Worm (Caenorhabditis elegans) whole organism, young adult: ENCODE data around the gene R11E3.2.

Experiments used
- F52B5.7 ChIP-seq: sonication (generic microtip); optimal IDR thresholded peaks from 2 replicates; lab custom pipeline; 2016; ENCODE audit warnings: mild to moderate bottlenecking, missing genetic modification characterization, missing compliant biosample characterization
- F55B11.4 ChIP-seq: sonication (generic microtip); optimal IDR thresholded peaks from 2 replicates; lab custom pipeline; 2016; ENCODE audit warnings: missing compliant biosample characterization, missing genetic modification characterization, borderline replicate concordance; ENCODE audit not compliant: insufficient read depth
- F57C9.4 ChIP-seq: sonication (generic microtip); optimal IDR thresholded peaks from 2 replicates; lab custom pipeline; 2017; ENCODE audit warnings: mild to moderate bottlenecking, missing genetic modification characterization, missing compliant biosample characterization
- K12H6.12 ChIP-seq: fragments of 200-800 bp; sonication (Bioruptor generic); optimal IDR thresholded peaks from 2 replicates; lab custom pipeline; 2018; ENCODE audit warnings: mild to moderate bottlenecking, missing genetic modification characterization, missing compliant biosample characterization
- T07F8.4 ChIP-seq: sonication (generic microtip); optimal IDR thresholded peaks from 2 replicates; lab custom pipeline; 2016; ENCODE audit warnings: mild to moderate bottlenecking, missing genetic modification characterization, moderate library complexity, missing compliant biosample characterization
- Y53G8AR.9 ChIP-seq: fragments of 200-800 bp; sonication (Bioruptor generic); conservative IDR thresholded peaks from 2 replicates; pipeline ENCODE4 v1.3.6; 2022; ENCODE audit warnings: missing genetic modification reagents, missing genetic modification characterization, missing compliant biosample characterization
- Y95B8A.8 ChIP-seq: fragments of 200-800 bp; sonication (Bioruptor generic); IDR thresholded peaks from 2 replicates; pipeline ENCODE4 v1.3.6; 2022; ENCODE audit warnings: missing genetic modification reagents, missing genetic modification characterization, missing compliant biosample characterization
- ZK185.1 ChIP-seq: sonication (generic microtip); optimal IDR thresholded peaks from 2 replicates; lab custom pipeline; 2016; ENCODE audit warnings: mild to moderate bottlenecking, missing genetic modification characterization, missing compliant biosample characterization; ENCODE audit not compliant: poor library complexity, severe bottlenecking
- attf-6 ChIP-seq: fragments of 200-800 bp; sonication (Bioruptor generic); IDR thresholded peaks from 2 replicates; pipeline ENCODE4 v1.3.6; 2022; ENCODE audit warnings: missing genetic modification reagents, missing genetic modification characterization, missing compliant biosample characterization
- ceh-100 ChIP-seq: fragments of 200-800 bp; sonication (Bioruptor generic); IDR thresholded peaks from 2 replicates; pipeline ENCODE4 v1.3.6; 2022; ENCODE audit warnings: missing genetic modification reagents, missing genetic modification characterization, missing compliant biosample characterization
- ceh-40 ChIP-seq: fragments of 200-800 bp; sonication (Bioruptor generic); IDR thresholded peaks from 2 replicates; pipeline ENCODE4 v1.3.6; 2022; ENCODE audit warnings: missing genetic modification characterization, missing compliant biosample characterization
- ceh-79 ChIP-seq: sonication (generic microtip); optimal IDR thresholded peaks from 2 replicates; lab custom pipeline; 2017; ENCODE audit warnings: mild to moderate bottlenecking, missing genetic modification characterization, missing compliant biosample characterization
- dpff-1 ChIP-seq: sonication (generic microtip); optimal IDR thresholded peaks from 2 replicates; lab custom pipeline; 2017; ENCODE audit warnings: mild to moderate bottlenecking, missing genetic modification characterization, missing compliant biosample characterization
- efl-1 ChIP-seq: fragments of 150-350 bp; optimal IDR thresholded peaks from 2 replicates; lab custom pipeline; 2014; ENCODE audit warnings: missing biosample characterization, missing genetic modification reagents, missing genetic modification characterization
- egl-44 ChIP-seq: fragments of 200-800 bp; sonication (Bioruptor generic); IDR thresholded peaks from 2 replicates; pipeline ENCODE4 v1.3.6; 2022; ENCODE audit warnings: missing genetic modification reagents, missing genetic modification characterization, missing compliant biosample characterization
- fkh-3 ChIP-seq: sonication (generic microtip); optimal IDR thresholded peaks from 2 replicates; lab custom pipeline; 2016; ENCODE audit warnings: mild to moderate bottlenecking, missing genetic modification characterization, missing compliant biosample characterization
- gei-17 ChIP-seq: fragments of 200-800 bp; sonication (Bioruptor generic); optimal IDR thresholded peaks from 2 replicates; lab custom pipeline; 2018; ENCODE audit warnings: mild to moderate bottlenecking, missing genetic modification characterization, missing compliant biosample characterization
- hmg-1.2 ChIP-seq: fragments of 200-800 bp; sonication (Bioruptor generic); IDR thresholded peaks from 2 replicates; pipeline ENCODE4 v1.3.6; 2022; ENCODE audit warnings: missing genetic modification reagents, missing genetic modification characterization, missing compliant biosample characterization
- hrde-1 ChIP-seq: sonication (generic microtip); optimal IDR thresholded peaks from 2 replicates; lab custom pipeline; 2016; ENCODE audit warnings: missing genetic modification characterization, mild to moderate bottlenecking, missing compliant biosample characterization, moderate library complexity, missing genotype, missing genetic modification reagents, borderline replicate concordance
- let-607 ChIP-seq, 2 experiments: fragments of 200-800 bp in 1 of 2; sonication (Bioruptor generic) in 1 of 2; sonication (generic microtip) in 1 of 2; optimal IDR thresholded peaks; 2 replicates each; lab custom pipeline; 2016 to 2018; ENCODE audit warnings: mild to moderate bottlenecking in 2 of 2, missing compliant biosample characterization in 2 of 2, missing genetic modification characterization in 2 of 2, moderate library complexity in 2 of 2, missing genotype in 1 of 2
- mes-4 ChIP-seq: sonication (generic microtip); optimal IDR thresholded peaks from 2 replicates; lab custom pipeline; 2016; ENCODE audit warnings: missing genotype, missing genetic modification characterization, missing compliant biosample characterization
- nfya-1 ChIP-seq: sonication (generic microtip); optimal IDR thresholded peaks from 2 replicates; lab custom pipeline; 2017; ENCODE audit warnings: antibody characterized with exemption, missing compliant biosample characterization, missing genetic modification characterization, borderline replicate concordance; ENCODE audit not compliant: insufficient read depth
- nfyb-1 ChIP-seq: fragments of 200-800 bp; sonication (Bioruptor generic); IDR thresholded peaks from 2 replicates; pipeline ENCODE4 v1.3.6; 2022; ENCODE audit warnings: missing genetic modification reagents, missing genetic modification characterization, missing compliant biosample characterization
- pbrm-1 ChIP-seq: fragments of 200-800 bp; sonication (Bioruptor generic); IDR thresholded peaks from 2 replicates; pipeline ENCODE4 v1.3.6; 2022; ENCODE audit warnings: missing genetic modification reagents, missing genetic modification characterization, missing compliant biosample characterization
- pha-4 ChIP-seq: fragments of 150-350 bp; sonication (generic microtip); optimal IDR thresholded peaks from 2 replicates; lab custom pipeline; 2014; ENCODE audit warnings: missing biosample characterization, missing genetic modification reagents, missing genetic modification characterization
- rcor-1 ChIP-seq: fragments of 200-800 bp; sonication (Bioruptor generic); IDR thresholded peaks from 2 replicates; pipeline ENCODE4 v1.3.6; 2022; ENCODE audit warnings: missing genetic modification reagents, missing genetic modification characterization, missing compliant biosample characterization
- sea-2 ChIP-seq: fragments of 200-800 bp; sonication (Bioruptor generic); IDR thresholded peaks from 2 replicates; pipeline ENCODE4 v1.3.6; 2022; ENCODE audit warnings: missing genetic modification characterization, missing compliant biosample characterization
- snpc-4 ChIP-seq, 5 experiments: fragments of 150-350 bp in 1 of 5; sonication (generic microtip) in 4 of 5; optimal IDR thresholded peaks; 2 replicates each; lab custom pipeline; 2014 to 2018; ENCODE audit warnings: missing genetic modification characterization in 5 of 5, missing biosample characterization in 3 of 5, antibody characterized with exemption in 2 of 5, mild to moderate bottlenecking in 2 of 5, missing compliant biosample characterization in 2 of 5, missing genotype in 2 of 5, moderate library complexity in 2 of 5, missing genetic modification reagents in 1 of 5
- somi-1 ChIP-seq: fragments of 200-800 bp; sonication (Bioruptor generic); optimal IDR thresholded peaks from 2 replicates; lab custom pipeline; 2018; ENCODE audit warnings: mild to moderate bottlenecking, missing genetic modification characterization, missing compliant biosample characterization
- sptf-2 ChIP-seq: fragments of 200-800 bp; sonication (Bioruptor generic); optimal IDR thresholded peaks from 2 replicates; lab custom pipeline; 2018; ENCODE audit warnings: mild to moderate bottlenecking, missing genetic modification characterization, missing compliant biosample characterization
- tbp1 ChIP-seq: fragments of 200-800 bp; sonication (Bioruptor generic); optimal IDR thresholded peaks from 2 replicates; lab custom pipeline; 2018; ENCODE audit warnings: mild to moderate bottlenecking, missing genetic modification characterization, missing compliant biosample characterization
- unc-62 ChIP-seq: fragments of 150-350 bp; optimal IDR thresholded peaks from 2 replicates; lab custom pipeline; 2014; ENCODE audit warnings: missing biosample characterization, missing genetic modification reagents, missing genetic modification characterization
- zfh-2 ChIP-seq: fragments of 200-800 bp; sonication (Bioruptor generic); conservative IDR thresholded peaks from 2 replicates; pipeline ENCODE4 v1.3.6; 2022; ENCODE audit warnings: missing genetic modification reagents, missing genetic modification characterization, missing compliant biosample characterization
- zim-3 ChIP-seq: sonication (generic microtip); optimal IDR thresholded peaks from 2 replicates; lab custom pipeline; 2017; ENCODE audit warnings: mild to moderate bottlenecking, missing genetic modification characterization, moderate library complexity, missing compliant biosample characterization
- ztf-18 ChIP-seq: sonication (generic microtip); optimal IDR thresholded peaks from 2 replicates; lab custom pipeline; 2016; ENCODE audit warnings: missing genotype, mild to moderate bottlenecking, missing genetic modification characterization, missing compliant biosample characterization

Gene R11E3.2

ce11 chrIV:4764422-4764821 lies 7.5 kb upstream of the R11E3.2 start, which contains the start of gene npp-26:
Gene npp-26, plus strand, starts transcription at chrIV:4764722.
- no peak for TF ChIP-seq zim-3 (tag; lab: Kevin White, UChicago)
- no peak for TF ChIP-seq ztf-18 (tag; lab: Kevin White, UChicago)
- no peak for TF ChIP-seq pha-4
- no peak for TF ChIP-seq rcor-1
- no peak for TF ChIP-seq efl-1 (GFP tag; lab: Kevin White, UChicago)
- no peak for TF ChIP-seq zfh-2
- no peak for TF ChIP-seq K12H6.12
- no peak for TF ChIP-seq nfyb-1 (GFP tag; lab: Robert Waterston, UW)
- TF ChIP-seq unc-62 (GFP tag; lab: Kevin White, UChicago), result no peak
- TF ChIP-seq F52B5.7 (tag; lab: Kevin White, UChicago), result no peak
- TF ChIP-seq snpc-4 (GFP tag; optimal IDR thresholded peaks at IDR 0.05; lab: Kevin White, UChicago), result no peak
- no peak for TF ChIP-seq snpc-4 (tag; optimal IDR thresholded peaks at IDR 0.05; lab: Kevin White, UChicago)
- TF ChIP-seq sea-2 (GFP tag; lab: Robert Waterston, UW), result no peak
- TF ChIP-seq let-607 (tag; optimal IDR thresholded peaks at IDR 0.05; lab: Kevin White, UChicago), result no peak
- no peak for TF ChIP-seq gei-17 (GFP tag; lab: Kevin White, UChicago)
- TF ChIP-seq hrde-1 (tag; lab: Kevin White, UChicago), result no peak
- no peak for TF ChIP-seq attf-6 (GFP tag; lab: Robert Waterston, UW)
- no peak for TF ChIP-seq F55B11.4

DNA sequence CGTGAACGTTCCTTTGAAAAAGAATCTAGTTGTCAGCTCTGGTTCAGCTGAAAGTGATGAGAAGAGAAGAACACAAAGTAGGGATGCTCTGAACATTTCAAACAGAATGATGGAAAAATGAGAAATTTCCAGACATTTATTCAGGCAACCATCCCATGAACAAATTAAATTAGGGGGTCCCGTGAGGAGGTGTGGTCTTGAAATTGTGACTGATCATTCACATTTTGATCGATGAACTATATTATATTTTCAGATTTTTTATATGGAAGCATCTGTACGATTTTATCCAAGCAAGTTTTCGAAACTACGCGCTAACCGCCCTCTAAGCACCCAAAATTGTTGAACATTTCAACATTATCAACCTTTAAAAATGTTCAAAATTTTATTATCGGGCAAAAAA lies 4.1 kb downstream of the R11E3.2 start, which contains the start of gene R11E3.19:
Gene R11E3.19 (minus strand): TSS at position 101 of the 400 bp plus-strand sequence.
- TF ChIP-seq egl-44 (GFP tag; lab: Robert Waterston, UW) (no peak), ceh-40 (GFP tag; lab: Robert Waterston, UW) (no peak), somi-1 (GFP tag; lab: Kevin White, UChicago) (no peak), ZK185.1 (tag; lab: Kevin White, UChicago) (no peak), ceh-100 (GFP tag; lab: Robert Waterston, UW) (no peak), sptf-2 (no peak), ceh-79 (tag; lab: Kevin White, UChicago) (no peak), fkh-3 (no peak), dpff-1 (tag; lab: Kevin White, UChicago) (no peak)

- TF ChIP-seq nfyb-1 (GFP tag; lab: Robert Waterston, UW), result peak; percentile 76; the same call in 1 of the 2 replicates
- TF ChIP-seq F57C9.4 (tag; lab: Kevin White, UChicago), result no peak
- TF ChIP-seq, all 124 proteins: peak for 1
These were observed 4.6 kb downstream of the R11E3.2 start for ce11 chrIV:4776501-4776900.

DNA sequence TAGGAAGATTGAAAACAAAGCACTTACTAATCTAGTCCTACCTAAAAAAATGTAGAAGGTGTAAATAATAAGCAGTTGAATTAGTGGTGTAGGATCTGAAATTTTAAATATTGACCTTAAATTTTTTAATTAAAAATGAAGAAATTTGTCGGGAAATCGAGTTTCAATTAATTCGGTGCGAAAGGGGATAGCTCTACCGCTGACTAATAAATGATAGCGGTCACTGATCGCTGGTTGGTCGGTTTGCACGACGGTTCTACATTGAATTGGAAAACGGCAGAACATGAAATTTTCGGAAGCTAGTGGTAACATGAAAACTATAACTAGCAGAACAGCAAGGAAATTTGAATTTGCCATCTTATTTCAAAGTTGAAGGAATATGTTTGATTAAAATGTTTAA lies 8.2 kb downstream of the R11E3.2 start, which contains the start of gene set-15:
Gene set-15 (minus strand): TSS at position 101 of the 400 bp plus-strand sequence.
- TF ChIP-seq Y95B8A.8 (GFP tag; lab: Robert Waterston, UW) (no peak), nfya-1 (tag; lab: Kevin White, UChicago) (no peak), mes-4 (no peak)
- TF ChIP-seq, all 124 proteins: peak for 0

DNA sequence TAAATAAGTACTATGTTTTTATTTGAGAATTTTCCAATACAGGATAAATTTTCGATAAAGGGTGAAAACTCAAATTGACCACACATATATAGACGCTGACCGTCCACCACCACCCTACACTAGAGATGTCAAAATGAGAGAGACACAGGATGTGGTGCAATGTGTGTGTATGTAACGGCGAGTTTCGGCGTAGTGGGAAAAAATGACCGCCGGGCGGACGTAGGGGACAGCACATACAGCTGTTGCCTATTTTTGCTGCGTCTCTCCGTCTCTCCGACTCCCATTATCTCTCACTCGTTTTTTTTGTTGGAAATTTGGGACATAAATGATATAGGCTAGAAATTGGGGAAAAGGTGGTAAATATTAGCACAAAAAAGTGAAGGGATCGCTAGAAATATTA lies 9.2 kb downstream of the R11E3.2 start:
- TF ChIP-seq hmg-1.2 (GFP tag; lab: Robert Waterston, UW) (peak; percentile 67), F57C9.4 (tag; lab: Kevin White, UChicago) (no peak), tbp1 (GFP tag; lab: Kevin White, UChicago) (no peak), T07F8.4 (tag; lab: Kevin White, UChicago) (no peak), pbrm-1 (GFP tag; lab: Robert Waterston, UW) (no peak), Y53G8AR.9 (GFP tag; lab: Robert Waterston, UW) (no peak)
- TF ChIP-seq, all 124 proteins: peak for 1
